Worm (Caenorhabditis elegans) whole organism, L4 larva: ENCODE measurements around the gene mthf-1.

Experiments
- F10B5.3 ChIP-seq: sonication (generic microtip); optimal IDR thresholded peaks from 2 replicates; lab custom pipeline; 2016; ENCODE audit warnings: mild to moderate bottlenecking, missing genetic modification characterization, missing compliant biosample characterization
- F37D6.2 ChIP-seq: sonication (generic microtip); optimal IDR thresholded peaks from 2 replicates; lab custom pipeline; 2016; ENCODE audit warnings: mild to moderate bottlenecking, missing genetic modification characterization, missing compliant biosample characterization
- F49E8.2 ChIP-seq: sonication (generic microtip); optimal IDR thresholded peaks from 2 replicates; lab custom pipeline; 2016; ENCODE audit warnings: missing compliant biosample characterization, mild to moderate bottlenecking, missing genetic modification characterization, borderline replicate concordance
- R02D3.7 ChIP-seq: fragments of 150-350 bp; sonication (generic microtip); optimal IDR thresholded peaks from 3 replicates; lab custom pipeline; 2014; ENCODE audit warnings: missing biosample characterization, missing genetic modification characterization
- T20F7.1 ChIP-seq: fragments of 200-800 bp; sonication (Bioruptor generic); optimal IDR thresholded peaks from 2 replicates; lab custom pipeline; 2018; ENCODE audit warnings: mild to moderate bottlenecking, missing genetic modification characterization, missing compliant biosample characterization
- Y105C5A.15 ChIP-seq: fragments of 200-800 bp; sonication (Bioruptor generic); IDR thresholded peaks from 2 replicates; pipeline ENCODE4 v1.3.6; 2022; ENCODE audit warnings: missing genetic modification characterization, missing compliant biosample characterization
- aha-1 ChIP-seq: fragments of 150-350 bp; peaks from one replicate; lab custom pipeline; 2014; ENCODE audit warnings: missing biosample characterization, missing genetic modification characterization
- ama-1 ChIP-seq: fragments of 150-350 bp; optimal IDR thresholded peaks from 2 replicates; lab custom pipeline; 2014; ENCODE audit warnings: inconsistent platforms, mixed read lengths
- ceh-28 ChIP-seq: fragments of 150-350 bp; optimal IDR thresholded peaks from 2 replicates; lab custom pipeline; 2014; ENCODE audit warnings: missing biosample characterization, missing genetic modification reagents, missing genetic modification characterization
- ceh-32 ChIP-seq: sonication (generic microtip); optimal IDR thresholded peaks from 2 replicates; lab custom pipeline; 2016; ENCODE audit warnings: mild to moderate bottlenecking, missing genetic modification characterization, missing compliant biosample characterization; ENCODE audit not compliant: poor library complexity
- ceh-62 ChIP-seq: sonication (generic microtip); optimal IDR thresholded peaks from 2 replicates; lab custom pipeline; 2017; ENCODE audit warnings: missing biosample characterization, missing genetic modification characterization
- cey-2 ChIP-seq: sonication (generic microtip); optimal IDR thresholded peaks from 3 replicates; lab custom pipeline; 2017; ENCODE audit warnings: missing genetic modification characterization, mild to moderate bottlenecking, missing compliant biosample characterization, antibody characterized with exemption, borderline replicate concordance; ENCODE audit not compliant: insufficient read depth
- daf-16 ChIP-seq, 3 experiments: sonication (generic microtip); optimal IDR thresholded peaks; 2 replicates each; lab custom pipeline; 2016 to 2017; ENCODE audit warnings: missing genetic modification characterization in 3 of 3, missing genetic modification reagents in 3 of 3, mild to moderate bottlenecking in 2 of 3, missing compliant biosample characterization in 2 of 3, missing biosample characterization in 1 of 3, moderate library complexity in 1 of 3
- dmd-6 ChIP-seq: fragments of 200-800 bp; sonication (Bioruptor generic); IDR thresholded peaks from 2 replicates; pipeline ENCODE4 v1.3.6; 2022; ENCODE audit warnings: missing genetic modification reagents, missing genetic modification characterization, missing compliant biosample characterization
- dmd-8 ChIP-seq: fragments of 200-800 bp; sonication (Bioruptor generic); IDR thresholded peaks from 2 replicates; pipeline ENCODE4 v1.3.6; 2022; ENCODE audit warnings: missing genetic modification characterization, missing compliant biosample characterization
- dpl-1 ChIP-seq: fragments of 150-350 bp; optimal IDR thresholded peaks from 2 replicates; lab custom pipeline; 2014; ENCODE audit warnings: missing biosample characterization, missing genetic modification reagents, missing genetic modification characterization
- duxl-1 ChIP-seq: sonication (generic microtip); optimal IDR thresholded peaks from 2 replicates; lab custom pipeline; 2016; ENCODE audit warnings: mild to moderate bottlenecking, missing genetic modification characterization, moderate library complexity, missing compliant biosample characterization; ENCODE audit not compliant: poor library complexity
- dve-1 ChIP-seq: sonication (generic microtip); optimal IDR thresholded peaks from 2 replicates; lab custom pipeline; 2017; ENCODE audit warnings: antibody characterized with exemption, mild to moderate bottlenecking, missing genetic modification characterization, missing compliant biosample characterization; ENCODE audit not compliant: insufficient read depth
- egl-43 ChIP-seq: fragments of 200-800 bp; sonication (Bioruptor generic); IDR thresholded peaks from 2 replicates; pipeline ENCODE4 v1.3.6; 2022; ENCODE audit warnings: missing genetic modification reagents, missing genetic modification characterization, missing compliant biosample characterization
- hif-1 ChIP-seq, 2 experiments: sonication (generic microtip); optimal IDR thresholded peaks; 2 replicates each; lab custom pipeline; 2016 to 2017; ENCODE audit warnings: missing compliant biosample characterization in 2 of 2, missing genetic modification characterization in 2 of 2, missing genetic modification reagents in 2 of 2, missing genotype in 2 of 2, mild to moderate bottlenecking in 1 of 2
- hlh-11 ChIP-seq: fragments of 200-800 bp; sonication (Bioruptor generic); optimal IDR thresholded peaks from 2 replicates; lab custom pipeline; 2018; ENCODE audit warnings: mild to moderate bottlenecking, missing genetic modification characterization, missing compliant biosample characterization
- hlh-30 ChIP-seq: sonication (generic microtip); optimal IDR thresholded peaks from 2 replicates; lab custom pipeline; 2017; ENCODE audit warnings: antibody characterized with exemption, mild to moderate bottlenecking, missing genetic modification characterization, missing compliant biosample characterization; ENCODE audit not compliant: insufficient read depth
- jun-1 ChIP-seq: fragments of 150-350 bp; optimal IDR thresholded peaks from 2 replicates; lab custom pipeline; 2014; ENCODE audit warnings: missing biosample characterization, missing genetic modification reagents, missing genetic modification characterization
- lsy-2 ChIP-seq, 2 experiments: fragments of 150-350 bp in 1 of 2; sonication (generic microtip) in 1 of 2; optimal IDR thresholded peaks; 2 replicates each; lab custom pipeline; 2014 to 2017; ENCODE audit warnings: missing biosample characterization in 2 of 2, missing genetic modification characterization in 2 of 2
- mdl-1 ChIP-seq, 2 experiments: fragments of 150-350 bp in 1 of 2; sonication (generic microtip) in 1 of 2; optimal IDR thresholded peaks; 2 replicates each; lab custom pipeline; 2014 to 2017; ENCODE audit warnings: missing biosample characterization in 2 of 2, missing genetic modification characterization in 2 of 2
- mdt-29 ChIP-seq: fragments of 200-800 bp; sonication (Bioruptor generic); IDR thresholded peaks from 2 replicates; pipeline ENCODE4 v1.3.6; 2022; ENCODE audit warnings: missing genetic modification reagents, missing genetic modification characterization, missing compliant biosample characterization
- mep-1 ChIP-seq: fragments of 150-350 bp; sonication (generic microtip); optimal IDR thresholded peaks from 3 replicates; lab custom pipeline; 2014; ENCODE audit warnings: missing biosample characterization, missing genetic modification characterization
- mxl-3 ChIP-seq: fragments of 200-800 bp; sonication (Bioruptor generic); optimal IDR thresholded peaks from 2 replicates; lab custom pipeline; 2018; ENCODE audit warnings: mild to moderate bottlenecking, missing genetic modification characterization, missing compliant biosample characterization
- nhr-11 ChIP-seq: fragments of 150-350 bp; optimal IDR thresholded peaks from 2 replicates; lab custom pipeline; 2014; ENCODE audit warnings: missing biosample characterization, missing genetic modification characterization
- nhr-111 ChIP-seq: fragments of 200-800 bp; sonication (Bioruptor generic); optimal IDR thresholded peaks from 2 replicates; lab custom pipeline; 2018; ENCODE audit warnings: mild to moderate bottlenecking, missing genetic modification characterization, missing compliant biosample characterization
- nhr-25 ChIP-seq: sonication (generic microtip); optimal IDR thresholded peaks from 2 replicates; lab custom pipeline; 2017; ENCODE audit warnings: missing genetic modification characterization, mild to moderate bottlenecking, missing compliant biosample characterization, antibody characterized with exemption, moderate library complexity, borderline replicate concordance; ENCODE audit not compliant: insufficient read depth
- nhr-28 ChIP-seq: fragments of 150-350 bp; optimal IDR thresholded peaks from 2 replicates; lab custom pipeline; 2014; ENCODE audit warnings: missing biosample characterization, missing genetic modification characterization
- nhr-41 ChIP-seq: fragments of 200-800 bp; sonication (Bioruptor generic); IDR thresholded peaks from 2 replicates; pipeline ENCODE4 v1.3.6; 2022; ENCODE audit warnings: missing genetic modification reagents, missing genetic modification characterization, missing compliant biosample characterization
- nhr-6 ChIP-seq: fragments of 150-350 bp; optimal IDR thresholded peaks from 2 replicates; lab custom pipeline; 2014; ENCODE audit warnings: missing biosample characterization, missing genetic modification characterization
- nhr-77 ChIP-seq: fragments of 150-350 bp; optimal IDR thresholded peaks from 2 replicates; lab custom pipeline; 2014; ENCODE audit warnings: missing biosample characterization, missing genetic modification characterization
- rbr-2 ChIP-seq: sonication (generic microtip); optimal IDR thresholded peaks from 2 replicates; lab custom pipeline; 2016; ENCODE audit warnings: missing genotype, missing genetic modification characterization, missing compliant biosample characterization
- saeg-2 ChIP-seq: fragments of 200-800 bp; sonication (Bioruptor generic); IDR thresholded peaks from 2 replicates; pipeline ENCODE4 v1.3.6; 2022; ENCODE audit warnings: missing genetic modification reagents, missing genetic modification characterization, missing compliant biosample characterization
- set-16 ChIP-seq: fragments of 200-800 bp; sonication (Bioruptor generic); IDR thresholded peaks from 2 replicates; pipeline ENCODE4 v1.3.6; 2022; ENCODE audit warnings: missing genetic modification reagents, missing genetic modification characterization, missing compliant biosample characterization
- snpc-1.2 ChIP-seq: fragments of 200-800 bp; sonication (Bioruptor generic); IDR thresholded peaks from 2 replicates; pipeline ENCODE4 v1.3.6; 2022; ENCODE audit warnings: missing genetic modification reagents, missing genetic modification characterization, missing compliant biosample characterization
- spr-3 ChIP-seq: fragments of 200-800 bp; sonication (Bioruptor generic); optimal IDR thresholded peaks from 2 replicates; lab custom pipeline; 2018; ENCODE audit warnings: mild to moderate bottlenecking, missing genetic modification characterization, missing compliant biosample characterization
- unc-130 ChIP-seq: sonication (generic microtip); optimal IDR thresholded peaks from 2 replicates; lab custom pipeline; 2016; ENCODE audit warnings: missing genetic modification reagents, missing genetic modification characterization, missing compliant biosample characterization
- unc-39 ChIP-seq: sonication (generic microtip); optimal IDR thresholded peaks from 2 replicates; lab custom pipeline; 2017; ENCODE audit warnings: missing biosample characterization, missing genetic modification characterization
- vab-7 ChIP-seq: fragments of 200-800 bp; sonication (Bioruptor generic); IDR thresholded peaks from 2 replicates; pipeline ENCODE4 v1.3.6; 2022; ENCODE audit warnings: missing genetic modification reagents, missing genetic modification characterization, missing compliant biosample characterization
- zip-11 ChIP-seq: fragments of 200-800 bp; sonication (Bioruptor generic); IDR thresholded peaks from 2 replicates; pipeline ENCODE4 v1.3.6; 2022; ENCODE audit warnings: missing genetic modification characterization, missing compliant biosample characterization
- ztf-11 ChIP-seq: fragments of 150-350 bp; optimal IDR thresholded peaks from 2 replicates; lab custom pipeline; 2014; ENCODE audit warnings: missing biosample characterization, missing genetic modification characterization

The mthf-1 gene

DNA sequence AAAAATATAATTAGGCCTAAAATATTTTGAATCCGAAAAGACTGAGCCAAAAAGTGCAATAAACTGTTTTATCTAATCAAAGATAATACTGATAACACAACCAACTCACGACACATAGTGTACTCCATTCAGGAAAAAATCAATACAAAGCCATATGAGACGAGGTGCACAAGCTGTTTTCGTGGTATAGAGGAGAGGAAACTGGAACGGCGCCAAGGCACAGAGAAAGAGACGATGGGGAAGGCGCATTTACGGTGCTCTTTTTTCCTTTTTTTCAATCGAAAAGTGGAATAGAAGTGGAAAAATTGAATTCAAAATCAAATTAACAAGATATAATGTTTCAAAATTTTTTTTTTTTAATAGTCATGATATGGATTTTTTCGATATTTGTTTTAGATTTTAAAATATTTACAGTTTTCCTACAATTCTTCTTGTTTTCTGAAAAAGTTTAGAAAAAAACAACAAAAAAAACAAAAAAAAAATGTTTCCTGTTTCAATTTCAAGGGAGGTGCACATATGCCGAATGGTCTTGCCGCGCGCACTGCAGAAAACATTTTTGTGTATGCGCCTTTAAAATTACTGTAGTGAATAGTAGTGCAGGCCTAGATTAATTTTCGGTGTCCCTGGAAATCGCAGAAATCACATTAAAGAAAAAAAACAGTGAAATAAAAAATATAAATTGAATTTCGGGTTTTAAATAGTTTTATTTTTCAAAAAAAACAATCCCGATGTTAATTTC, 19.1 kb downstream of the mthf-1 start, which contains the start of gene B0228.7:
B0228.7 (minus strand) TSS at position 627 of the 739 bp plus-strand sequence.
- TF ChIP-seq nhr-28 (tag; lab: Kevin White, UChicago) (peak; percentile 35), mep-1 (tag; lab: Kevin White, UChicago) (peak; percentile 57), aha-1 (tag; lab: Kevin White, UChicago) (peak; percentile 58), nhr-6 (tag; lab: Kevin White, UChicago) (peak; percentile 3), nhr-77 (tag; lab: Kevin White, UChicago) (peak; percentile 62), nhr-11 (tag; lab: Kevin White, UChicago) (peak; percentile 13), hlh-11 (tag; lab: Kevin White, UChicago) (peak; percentile 81), ceh-28 (peak; percentile 33), hlh-30 (tag; lab: Kevin White, UChicago) (peak; percentile 81), cey-2 (tag; lab: Kevin White, UChicago) (no peak), hif-1 (tag; optimal IDR thresholded peaks at IDR 0.05; lab: Kevin White, UChicago) (peak in 1 of 2 experiments; percentile 5), nhr-25 (tag; lab: Kevin White, UChicago) (no peak), daf-16 (GFP tag; optimal IDR thresholded peaks at IDR 0.05; lab: Kevin White, UChicago) (no peak), daf-16 (tag; optimal IDR thresholded peaks at IDR 0.05; lab: Kevin White, UChicago) (peak; percentile 78), lsy-2 (tag; optimal IDR thresholded peaks at IDR 0.05; lab: Kevin White, UChicago) (peak in 1 of 2 experiments; percentile 61), ceh-62 (tag; lab: Kevin White, UChicago) (no peak), R02D3.7 (no peak), dpl-1 (peak; percentile 37), rbr-2 (peak; percentile 49), mxl-3 (GFP tag; lab: Kevin White, UChicago) (no peak), dve-1 (tag; lab: Kevin White, UChicago) (peak; percentile 77)

DNA sequence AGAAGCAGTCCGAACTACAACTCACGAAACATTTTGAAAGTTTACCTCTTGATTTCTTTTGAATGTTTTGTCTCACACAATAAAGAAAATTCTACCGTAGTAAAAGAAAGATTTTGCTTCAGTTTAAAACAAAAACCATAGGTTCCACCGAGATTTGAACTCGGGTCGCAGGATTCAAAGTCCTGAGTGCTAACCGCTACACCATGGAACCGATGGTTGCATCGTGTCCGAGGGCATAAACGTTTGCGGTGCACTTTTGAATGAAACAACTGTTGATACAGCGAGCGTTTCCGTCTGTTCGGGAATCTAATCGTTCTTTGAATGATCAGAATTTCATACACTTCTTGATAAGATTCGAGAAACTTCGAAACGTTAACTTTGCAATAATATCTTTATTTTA, 20.8 kb downstream of the mthf-1 start:
- TF ChIP-seq nhr-41 (GFP tag; lab: Robert Waterston, UW) (no peak), set-16 (no peak), nhr-11 (tag; lab: Kevin White, UChicago) (no peak), spr-3 (no peak), nhr-25 (tag; lab: Kevin White, UChicago) (peak; percentile 60), ama-1 (no peak), daf-16 (GFP tag; optimal IDR thresholded peaks at IDR 0.05; lab: Kevin White, UChicago) (peak; percentile 44 to 62), daf-16 (tag; optimal IDR thresholded peaks at IDR 0.05; lab: Kevin White, UChicago) (peak; percentile 87), snpc-1.2 (GFP tag; lab: Robert Waterston, UW) (no peak), duxl-1 (peak; percentile 6), unc-39 (no peak), ztf-11 (tag; lab: Kevin White, UChicago) (no peak), F37D6.2 (tag; lab: Kevin White, UChicago) (no peak), dmd-6 (GFP tag; lab: Robert Waterston, UW) (peak; percentile 76), unc-130 (GFP tag; lab: Kevin White, UChicago) (no peak), nhr-111 (GFP tag; lab: Kevin White, UChicago) (peak; percentile 41), vab-7 (GFP tag; lab: Robert Waterston, UW) (peak; percentile 31; the same call in 1 of the 2 replicates), F49E8.2 (peak; percentile 11), zip-11 (GFP tag; lab: Robert Waterston, UW) (no peak), jun-1 (tag; lab: Kevin White, UChicago) (no peak), dpl-1 (peak; percentile 34), saeg-2 (no peak), rbr-2 (peak; percentile 34), mdt-29 (GFP tag; lab: Robert Waterston, UW) (peak; percentile 86), nhr-77 (tag; lab: Kevin White, UChicago) (peak; percentile 49), mdl-1 (tag; optimal IDR thresholded peaks at IDR 0.05; lab: Kevin White, UChicago) (peak in 1 of 2 experiments; percentile 46), F10B5.3 (tag; lab: Kevin White, UChicago) (peak; percentile 17), ceh-32 (tag; lab: Kevin White, UChicago) (no peak), dmd-8 (GFP tag; lab: Robert Waterston, UW) (no peak), Y105C5A.15 (GFP tag; lab: Robert Waterston, UW) (no peak), T20F7.1 (GFP tag; lab: Kevin White, UChicago) (peak; percentile 58), ceh-28 (no peak), egl-43 (GFP tag; lab: Robert Waterston, UW) (no peak)
